Fruit fly (Drosophila melanogaster) whole organism, wandering third instar larva: ENCODE results near the gene CG9173.

Experiments used
- Abd-B ChIP-seq: fragments of >200 bp; optimal IDR thresholded peaks from 2 replicates; lab custom pipeline; 2017; ENCODE audit warnings: missing biosample characterization, missing genetic modification characterization
- CG9705 ChIP-seq: fragments of 200-800 bp; sonication (Bioruptor generic); optimal IDR thresholded peaks from 2 replicates; lab custom pipeline; 2018; ENCODE audit warnings: missing biosample characterization, mild to moderate bottlenecking, missing genetic modification characterization
- GATAd ChIP-seq: sonication (Bioruptor generic); optimal IDR thresholded peaks from 2 replicates; lab custom pipeline; 2016; ENCODE audit warnings: missing biosample characterization, missing genetic modification characterization
- HLH106 ChIP-seq: fragments of 200-800 bp; optimal IDR thresholded peaks from 3 replicates; lab custom pipeline; 2019; ENCODE audit warnings: missing biosample characterization, mild to moderate bottlenecking, missing genetic modification characterization, moderate library complexity
- Hnf4 ChIP-seq: fragments of 200-800 bp; sonication (Bioruptor generic); optimal IDR thresholded peaks from 2 replicates; lab custom pipeline; 2016; ENCODE audit warnings: missing biosample characterization, mild to moderate bottlenecking, missing genetic modification characterization
- Myc ChIP-seq: fragments of >200 bp; optimal IDR thresholded peaks from 2 replicates; lab custom pipeline; 2017
- N ChIP-seq: fragments of >200 bp; optimal IDR thresholded peaks from 2 replicates; lab custom pipeline; 2018; ENCODE audit warnings: missing biosample characterization, missing external identifiers, missing genetic modification characterization
- OdsH ChIP-seq: fragments of 200-800 bp; sonication (Bioruptor generic); optimal IDR thresholded peaks from 2 replicates; lab custom pipeline; 2016; ENCODE audit warnings: missing biosample characterization, mild to moderate bottlenecking, missing genetic modification characterization
- Rel ChIP-seq, 2 experiments: fragments of 200-800 bp; sonication (Bioruptor generic) in 1 of 2; optimal IDR thresholded peaks; 2 replicates in 1 of 2; 3 replicates in 1 of 2; lab custom pipeline; 2016 to 2019; ENCODE audit warnings: mild to moderate bottlenecking in 2 of 2, missing biosample characterization in 2 of 2, missing genetic modification characterization in 2 of 2, moderate library complexity in 1 of 2
- Sp1 ChIP-seq: fragments of 200-800 bp; sonication (Bioruptor generic); optimal IDR thresholded peaks from 3 replicates; lab custom pipeline; 2019; ENCODE audit warnings: missing biosample characterization, mild to moderate bottlenecking, missing genetic modification characterization, moderate library complexity
- brk ChIP-seq: fragments of 200-800 bp; sonication (Bioruptor generic); optimal IDR thresholded peaks from 2 replicates; lab custom pipeline; 2016; ENCODE audit warnings: missing biosample characterization, mild to moderate bottlenecking, missing genetic modification characterization
- ey ChIP-seq: fragments of 200-800 bp; sonication (Bioruptor generic); optimal IDR thresholded peaks from 2 replicates; lab custom pipeline; 2016; ENCODE audit warnings: missing biosample characterization, missing genetic modification characterization
- foxo ChIP-seq, 2 experiments: fragments of 200-800 bp; sonication (Bioruptor generic); optimal IDR thresholded peaks; 2 replicates in 1 of 2; 3 replicates in 1 of 2; lab custom pipeline; 2016 to 2017; ENCODE audit warnings: missing biosample characterization in 2 of 2, missing genetic modification characterization in 2 of 2
- fru ChIP-seq: fragments of 200-800 bp; sonication (Bioruptor generic); optimal IDR thresholded peaks from 3 replicates; lab custom pipeline; 2016; ENCODE audit warnings: missing biosample characterization, mild to moderate bottlenecking, missing genetic modification characterization
- h ChIP-seq: fragments of 200-800 bp; sonication (Bioruptor generic); optimal IDR thresholded peaks from 3 replicates; lab custom pipeline; 2016; ENCODE audit warnings: missing biosample characterization, mild to moderate bottlenecking, missing genetic modification characterization
- lola ChIP-seq: fragments of >200 bp; optimal IDR thresholded peaks from 2 replicates; lab custom pipeline; 2017; ENCODE audit warnings: missing biosample characterization, missing genetic modification characterization
- psq ChIP-seq: fragments of 200-800 bp; sonication (Bioruptor generic); optimal IDR thresholded peaks from 3 replicates; lab custom pipeline; 2017; ENCODE audit warnings: missing biosample characterization, mild to moderate bottlenecking, missing genetic modification characterization, moderate library complexity
- rgr ChIP-seq: fragments of 200-800 bp; sonication (Bioruptor generic); optimal IDR thresholded peaks from 3 replicates; lab custom pipeline; 2016; ENCODE audit warnings: missing biosample characterization, mild to moderate bottlenecking, missing genetic modification characterization
- sage ChIP-seq: fragments of 200-800 bp; sonication (Bioruptor generic); optimal IDR thresholded peaks from 2 replicates; lab custom pipeline; 2016; ENCODE audit warnings: missing biosample characterization, mild to moderate bottlenecking, missing genetic modification characterization
- sv ChIP-seq: fragments of 200-800 bp; sonication (Bioruptor generic); optimal IDR thresholded peaks from 3 replicates; lab custom pipeline; 2016; ENCODE audit warnings: missing biosample characterization, missing genetic modification characterization
- tai ChIP-seq: sonication (Bioruptor generic); optimal IDR thresholded peaks from 2 replicates; lab custom pipeline; 2016; ENCODE audit warnings: missing biosample characterization, missing genetic modification characterization
- woc ChIP-seq: sonication (Bioruptor generic); optimal IDR thresholded peaks from 2 replicates; lab custom pipeline; 2016; ENCODE audit warnings: missing biosample characterization, mild to moderate bottlenecking, missing genetic modification characterization

Gene CG9173

DNA sequence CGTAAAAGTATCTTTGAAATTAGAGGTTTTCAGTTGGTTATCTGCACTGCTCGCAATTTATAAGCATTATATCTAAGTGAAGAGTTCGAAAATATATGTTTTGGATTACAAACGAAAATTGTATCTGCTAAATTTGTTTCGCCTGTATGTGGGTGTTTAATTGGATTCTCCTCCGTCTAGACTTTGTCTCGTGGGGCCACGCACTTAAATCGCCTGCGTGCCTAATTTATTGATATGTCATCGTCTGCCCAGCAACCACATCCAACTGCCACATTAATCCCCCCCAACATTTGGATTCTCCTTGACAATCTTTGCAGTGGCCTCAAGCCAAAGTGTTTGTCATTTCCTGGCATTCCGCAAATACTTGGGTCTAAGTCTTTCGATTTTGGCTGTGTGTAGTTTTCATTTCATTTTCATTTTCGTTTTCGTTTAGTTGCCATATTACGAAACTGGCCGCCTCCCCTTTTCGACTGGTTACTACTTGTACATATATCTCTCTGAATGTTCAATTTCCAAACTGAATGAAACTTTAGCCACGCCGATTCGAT, 45.1 kb downstream of the CG9173 start:
- TF ChIP-seq sage = no peak
- TF ChIP-seq N (GFP tag; lab: Kevin White, UChicago) = no peak
- TF ChIP-seq Sp1 (GFP tag; lab: Kevin White, UChicago) = no peak
- TF ChIP-seq Abd-B (GFP tag; lab: Kevin White, UChicago) = no peak
- TF ChIP-seq tai = no peak
- TF ChIP-seq ey (GFP tag; lab: Kevin White, UChicago) = no peak
- no peak for TF ChIP-seq Hnf4 (GFP tag; lab: Kevin White, UChicago)
- TF ChIP-seq foxo (GFP tag; optimal IDR thresholded peaks at IDR 0.05; lab: Kevin White, UChicago) = no peak
- TF ChIP-seq woc = no peak
- no peak for TF ChIP-seq GATAd (GFP tag; lab: Kevin White, UChicago)
- TF ChIP-seq lola (GFP tag; lab: Kevin White, UChicago) = no peak
- TF ChIP-seq Myc (lab: Kevin White, UChicago) = no peak
- no peak for TF ChIP-seq HLH106
- TF ChIP-seq OdsH = no peak

DNA sequence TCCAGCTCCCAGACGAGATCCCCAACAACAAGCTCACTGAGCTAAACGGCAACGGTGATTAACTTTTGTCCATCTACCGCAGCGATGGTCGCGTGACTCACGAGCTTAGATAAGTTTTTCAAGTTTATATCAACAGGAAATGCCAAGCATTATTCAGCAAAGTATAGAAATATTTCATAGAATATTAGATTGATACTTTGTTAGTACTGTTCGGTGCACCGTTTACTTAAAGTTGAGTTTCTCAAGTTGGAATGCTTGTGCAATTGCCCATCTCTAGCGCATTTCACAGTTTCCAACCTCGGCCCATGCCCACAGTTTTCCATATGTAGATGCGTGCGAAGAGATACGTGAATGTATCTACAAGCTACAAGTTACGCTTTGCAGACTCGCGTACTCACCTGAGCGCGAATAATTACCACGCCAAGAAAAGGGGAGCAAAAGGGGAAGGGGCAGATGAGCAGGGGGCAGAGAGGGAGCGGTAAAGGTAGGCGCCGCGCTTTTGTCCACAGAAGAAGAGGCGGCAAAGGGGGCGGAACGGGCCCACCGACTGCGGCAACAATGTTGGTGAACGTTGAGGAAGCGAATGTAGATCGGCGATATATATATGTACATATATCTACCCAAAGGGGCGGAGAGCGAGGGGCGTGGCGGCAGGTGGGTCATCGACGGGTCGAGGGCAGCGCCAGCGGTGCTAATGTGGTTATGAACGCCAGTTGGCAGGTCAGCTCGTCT, 47.1 kb downstream of the CG9173 start:
- TF ChIP-seq Abd-B (GFP tag; lab: Kevin White, UChicago) = no peak
- peak; percentile 15 for TF ChIP-seq h (GFP tag; lab: Kevin White, UChicago)
- no peak for TF ChIP-seq woc
- TF ChIP-seq brk (GFP tag; lab: Kevin White, UChicago) = no peak
- peak; percentile 1 for TF ChIP-seq sv (GFP tag; lab: Kevin White, UChicago)

DNA sequence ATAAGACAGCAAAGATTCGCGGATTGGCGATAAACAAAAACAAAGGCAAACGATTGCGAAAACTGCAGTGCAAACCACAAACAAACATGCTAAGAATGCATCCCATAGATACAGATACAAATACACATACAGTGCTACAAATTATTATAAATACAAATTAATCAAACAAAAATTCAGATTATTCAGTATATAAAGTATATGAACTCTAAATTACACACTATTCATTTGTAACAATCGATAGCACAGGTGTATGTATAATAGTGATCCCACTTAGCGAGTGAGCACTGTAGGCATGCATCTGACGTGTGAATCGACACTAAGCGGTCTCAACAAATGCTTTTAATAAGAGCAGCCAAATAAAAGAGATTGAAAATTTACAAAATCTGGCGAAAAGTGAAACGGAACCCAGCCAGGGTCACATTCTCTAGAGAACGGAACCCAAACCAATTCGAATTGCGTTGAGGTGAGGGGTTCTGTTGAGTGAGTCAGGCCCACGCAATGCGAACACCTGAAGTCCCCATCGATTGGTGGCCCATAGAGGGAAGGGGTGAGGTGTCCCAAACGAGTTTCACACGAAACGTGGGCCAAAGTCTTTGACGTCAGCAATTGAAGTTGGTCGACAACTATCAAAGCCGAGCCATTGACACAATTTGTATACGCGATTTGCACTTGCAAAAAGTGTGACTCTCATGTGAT, 48.7 kb downstream of the CG9173 start:
- TF ChIP-seq psq (GFP tag; lab: Kevin White, UChicago) = peak; percentile 80
- TF ChIP-seq Sp1 (GFP tag; lab: Kevin White, UChicago) = peak; percentile 47
- TF ChIP-seq brk (GFP tag; lab: Kevin White, UChicago) = no peak
- TF ChIP-seq rgr (GFP tag; lab: Kevin White, UChicago) = peak; percentile 58
- TF ChIP-seq OdsH = peak; percentile 63
- TF ChIP-seq HLH106 = peak; percentile 68
- peak in 1 of 2 experiments; percentile 55 for TF ChIP-seq foxo (GFP tag; optimal IDR thresholded peaks at IDR 0.05; lab: Kevin White, UChicago)
- TF ChIP-seq fru = peak; percentile 37
- peak; percentile 70 for TF ChIP-seq h (GFP tag; lab: Kevin White, UChicago)
- peak; percentile 42 for TF ChIP-seq ey (GFP tag; lab: Kevin White, UChicago)
- TF ChIP-seq Rel (GFP tag; optimal IDR thresholded peaks at IDR 0.05; lab: Kevin White, UChicago) = no peak
- TF ChIP-seq Rel (tag; optimal IDR thresholded peaks at IDR 0.05; lab: Kevin White, UChicago) = no peak
- no peak for TF ChIP-seq CG9705 (GFP tag; lab: Kevin White, UChicago)
- TF ChIP-seq woc = peak; percentile 19
- TF ChIP-seq Hnf4 (GFP tag; lab: Kevin White, UChicago) = peak; percentile 5
